Fruit fly (Drosophila melanogaster) S2 (cell line): ENCODE measurements around the gene TBC1d7.

Experiments used
- CG8478 ChIP-seq: fragments of >200 bp; optimal IDR thresholded peaks from 2 replicates; lab custom pipeline; 2018
- CTCF ChIP-seq, 2 experiments: fragments of >200 bp; optimal IDR thresholded peaks; 2 replicates each; lab custom pipeline; 2018

TBC1d7 gene

DNA sequence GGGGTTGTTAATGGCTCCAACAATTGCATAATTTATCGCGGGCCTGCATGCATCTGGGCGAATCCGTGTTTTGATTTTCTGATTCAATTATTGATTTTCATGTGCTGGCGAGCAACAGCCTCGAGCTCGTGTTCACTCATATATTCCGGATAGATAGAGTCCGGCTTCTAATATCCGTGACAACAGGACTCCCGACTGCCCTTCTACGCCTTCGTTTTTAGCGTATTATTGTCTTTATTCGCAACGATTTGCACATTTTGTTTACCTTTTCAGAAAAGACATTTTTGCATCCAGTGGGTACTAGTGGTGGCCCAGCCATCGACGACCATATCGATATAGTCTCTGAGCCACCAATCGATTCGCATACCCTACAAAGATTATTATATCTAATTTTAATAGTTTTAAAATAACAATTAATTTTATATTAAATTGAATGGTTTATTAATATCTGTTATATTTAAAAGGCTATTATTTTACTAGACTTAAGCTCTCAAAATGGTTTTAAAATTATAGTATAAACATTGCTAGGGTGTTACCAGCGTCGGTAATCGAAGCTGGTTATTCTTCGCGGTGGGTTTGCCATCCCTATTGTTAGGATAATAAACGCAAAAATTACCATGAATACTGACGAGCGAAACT, at the start of gene TBC1d7, which contains the start of gene Myo95E:
TBC1d7 (plus strand) TSS at position 555 of the 639 bp plus-strand sequence.
Myo95E (minus strand) TSS at position 326 of the 639 bp plus-strand sequence.
- TF ChIP-seq CG8478 (lab: Kevin White, UChicago) (no peak), CTCF (optimal IDR thresholded peaks at IDR 0.05; lab: Kevin White, UChicago) (no peak)

DNA sequence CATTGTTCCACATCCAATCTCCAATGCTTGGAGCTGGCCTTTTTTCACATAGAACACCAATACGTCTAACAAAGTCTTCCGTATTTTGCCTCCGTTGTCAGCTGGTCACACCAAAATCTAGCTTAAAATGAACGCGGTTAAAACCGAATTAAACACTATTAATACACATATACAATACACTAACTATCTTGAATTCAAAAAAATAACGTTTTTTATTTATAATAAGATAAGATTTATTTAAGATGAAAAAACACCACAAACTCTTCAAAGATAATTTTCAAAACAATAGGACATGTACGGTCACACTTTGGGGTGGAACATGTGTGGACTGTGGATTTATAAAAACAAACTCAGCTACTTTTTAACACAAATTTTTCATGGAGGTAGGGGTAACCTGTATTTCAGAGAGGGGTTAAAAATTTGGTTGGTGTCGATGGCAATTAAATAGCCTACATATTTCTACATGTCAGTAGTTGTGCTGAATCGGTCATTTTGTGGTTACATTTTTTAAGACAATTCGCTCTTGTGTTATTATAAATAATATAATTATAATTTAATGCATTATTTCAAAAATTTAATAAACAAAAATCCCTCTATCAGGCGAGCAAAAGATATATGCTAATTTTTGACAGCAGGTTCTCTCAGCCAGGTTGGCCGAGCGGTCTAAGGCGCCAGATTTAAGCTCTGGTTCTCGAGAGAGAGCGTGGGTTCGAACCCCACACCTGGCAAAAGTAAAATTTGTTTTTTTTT, 49.0 kb upstream of the TBC1d7 start, which contains the start of gene CG13605:
CG13605 (minus strand) TSS at position 70 of the 750 bp plus-strand sequence.
- TF ChIP-seq CTCF (optimal IDR thresholded peaks at IDR 0.05; lab: Kevin White, UChicago) = no peak
- no peak for TF ChIP-seq CG8478 (lab: Kevin White, UChicago)

- no peak for TF ChIP-seq CG8478 (lab: Kevin White, UChicago)
- no peak for TF ChIP-seq CTCF (optimal IDR thresholded peaks at IDR 0.05; lab: Kevin White, UChicago)
Observed at dm6 chr3R:24113070-24113385, 48.5 kb upstream of the TBC1d7 start, which contains the start of gene Root. Root (plus strand) TSS chr3R:24113286.

- TF ChIP-seq CG8478 (lab: Kevin White, UChicago) = no peak
- no peak for TF ChIP-seq CTCF (optimal IDR thresholded peaks at IDR 0.05; lab: Kevin White, UChicago)
Observed at dm6 chr3R:24116180-24116579, 45.3 kb upstream of the TBC1d7 start, which contains the start of gene CG13607. CG13607 (minus strand) TSS chr3R:24116322.

dm6 chr3R:24116972-24117371, 44.6 kb upstream of the TBC1d7 start:
- TF ChIP-seq CTCF (optimal IDR thresholded peaks at IDR 0.05; lab: Kevin White, UChicago) (no peak), CG8478 (lab: Kevin White, UChicago) (no peak)

DNA sequence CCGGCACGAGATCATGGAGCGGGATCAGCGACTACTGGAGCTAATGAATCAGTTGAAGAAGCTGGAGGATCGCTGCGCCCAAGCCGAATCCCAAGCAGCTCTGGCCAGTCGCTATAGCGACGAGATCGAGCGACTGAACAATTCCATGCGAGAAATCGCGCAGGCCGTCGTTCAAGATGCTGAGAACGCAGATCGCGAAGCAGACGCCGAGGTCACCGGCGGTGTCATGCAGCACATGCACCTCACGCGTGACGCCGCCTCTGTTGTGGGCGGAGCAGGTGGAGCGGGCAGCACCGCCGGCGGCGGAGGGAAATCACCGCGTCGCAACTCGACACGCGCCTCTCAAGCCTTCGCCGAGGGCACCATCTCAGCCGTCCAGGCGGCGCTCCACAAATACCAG, 39.9 kb upstream of the TBC1d7 start:
- no peak for TF ChIP-seq CTCF (optimal IDR thresholded peaks at IDR 0.05; lab: Kevin White, UChicago)
- TF ChIP-seq CG8478 (lab: Kevin White, UChicago) = no peak

dm6 chr3R:24122369-24122768, 39.2 kb upstream of the TBC1d7 start:
- no peak for TF ChIP-seq CG8478 (lab: Kevin White, UChicago)
- TF ChIP-seq CTCF (optimal IDR thresholded peaks at IDR 0.05; lab: Kevin White, UChicago) = no peak

- TF ChIP-seq CG8478 (lab: Kevin White, UChicago) (no peak), CTCF (optimal IDR thresholded peaks at IDR 0.05; lab: Kevin White, UChicago) (peak in 1 of 2 experiments; percentile 12)
Observed at dm6 chr3R:24130080-24130479, 31.4 kb upstream of the TBC1d7 start, which contains the start of the genes GatB and Tsc1. GatB (minus strand) TSS chr3R:24130255. Tsc1 (plus strand) TSS chr3R:24130307.

DNA sequence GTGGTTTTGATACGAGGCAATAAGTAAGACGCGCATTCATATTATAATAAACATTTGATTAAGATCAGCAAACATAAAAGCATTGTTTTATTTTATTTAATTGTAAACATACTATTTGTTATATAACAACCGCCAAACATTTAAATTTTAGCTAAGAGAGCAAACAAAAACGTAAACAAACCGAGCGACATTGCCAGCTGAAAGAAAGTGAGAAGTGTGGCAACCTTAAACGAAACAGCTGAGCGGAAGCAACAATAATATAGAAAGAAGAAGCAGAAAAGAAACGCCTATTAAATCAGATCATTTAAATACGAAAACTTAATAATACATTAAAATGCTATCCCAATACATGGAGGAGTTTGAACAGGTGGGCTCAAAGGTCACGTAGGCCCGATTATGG, 26.9 kb upstream of the TBC1d7 start, which contains the start of gene Sec10:
Sec10 (plus strand) TSS at position 252 of the 400 bp plus-strand sequence.
- TF ChIP-seq CTCF (optimal IDR thresholded peaks at IDR 0.05; lab: Kevin White, UChicago) (no peak), CG8478 (lab: Kevin White, UChicago) (no peak)

- no peak for TF ChIP-seq CG8478 (lab: Kevin White, UChicago)
- TF ChIP-seq CTCF (optimal IDR thresholded peaks at IDR 0.05; lab: Kevin White, UChicago) = no peak
Observed at dm6 chr3R:24137311-24137945, 24.1 kb upstream of the TBC1d7 start, which contains the start of gene Npc2f. Npc2f (plus strand) TSS chr3R:24137895.

- TF ChIP-seq CG8478 (lab: Kevin White, UChicago) = no peak
- no peak for TF ChIP-seq CTCF (optimal IDR thresholded peaks at IDR 0.05; lab: Kevin White, UChicago)
Observed at dm6 chr3R:24138478-24139455, 22.8 kb upstream of the TBC1d7 start.

DNA sequence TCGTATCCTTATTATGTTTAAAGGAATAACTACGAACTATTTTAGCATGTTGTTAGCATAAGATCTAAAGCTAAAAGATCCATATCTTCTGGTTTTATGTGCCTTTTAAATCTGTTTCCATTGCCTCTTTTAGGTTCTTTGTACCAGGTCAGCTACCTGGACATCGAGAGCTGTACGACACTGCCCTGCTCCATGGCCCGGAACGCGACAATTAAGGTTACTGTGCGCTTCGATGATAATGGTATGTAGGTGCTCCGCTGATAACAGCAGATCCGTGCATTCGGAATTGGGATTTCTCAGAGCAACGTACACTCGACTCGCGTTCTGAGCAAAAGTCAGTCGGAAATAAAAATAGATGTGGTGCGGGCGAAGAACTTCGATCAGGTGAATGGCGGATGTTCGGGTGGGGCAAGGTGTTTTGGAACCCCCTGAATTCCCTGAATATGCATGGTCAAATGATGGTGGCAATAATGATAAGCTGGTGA, 21.8 kb upstream of the TBC1d7 start:
- no peak for TF ChIP-seq CTCF (optimal IDR thresholded peaks at IDR 0.05; lab: Kevin White, UChicago)
- no peak for TF ChIP-seq CG8478 (lab: Kevin White, UChicago)

DNA sequence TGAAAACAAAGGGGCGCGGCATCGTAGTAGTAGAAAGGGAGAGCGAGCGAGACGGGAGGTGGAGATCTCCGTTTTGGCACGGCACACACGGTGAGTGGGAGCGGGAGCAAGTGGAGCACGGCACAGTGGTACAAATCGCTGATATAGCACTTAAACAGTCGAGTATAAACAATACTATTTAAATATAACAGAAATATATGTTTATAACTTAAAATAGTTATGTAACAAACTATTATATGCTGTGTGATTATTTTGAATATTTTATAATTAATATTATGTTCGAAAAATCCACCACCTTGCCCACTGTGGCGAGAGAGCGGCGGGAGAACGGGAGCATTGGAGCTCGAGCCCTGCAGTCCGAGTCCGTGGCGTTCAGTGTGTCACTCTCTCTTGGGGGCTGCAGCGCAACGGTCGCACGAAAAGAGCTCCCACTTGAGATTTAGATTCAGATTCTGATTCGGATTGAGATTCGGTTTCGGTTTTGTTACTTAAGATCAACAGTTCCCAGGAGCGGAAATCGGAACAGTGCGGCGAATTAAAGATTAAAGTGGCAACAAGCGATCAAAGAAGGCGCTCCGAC, 20.4 kb upstream of the TBC1d7 start, which contains the start of gene Kal1:
Kal1 (plus strand) TSS at position 383 of the 580 bp plus-strand sequence.
- TF ChIP-seq CG8478 (lab: Kevin White, UChicago) (no peak), CTCF (optimal IDR thresholded peaks at IDR 0.05; lab: Kevin White, UChicago) (no peak)
